Worm (Caenorhabditis elegans): Measurements from ENCODE around the gene C05D12.3.

ce11 chrII:11448753-11449152 is 23.7 kb downstream of the C05D12.3 start, which contains the start of gene W02B12.1:
- TF ChIP-seq dao-5 (tag; optimal IDR thresholded peaks at IDR 0.05): no peak
- no peak for TF ChIP-seq W03F9.2 (tag; optimal IDR thresholded peaks at IDR 0.05)
- TF ChIP-seq him-1 (tag; optimal IDR thresholded peaks at IDR 0.05): no peak
